Worm (Caenorhabditis elegans) whole organism, late embryonic: Measurements from ENCODE around the gene zzz-1.

Experiments used
- ceh-19 ChIP-seq: fragments of 200-800 bp; sonication (Bioruptor generic); optimal IDR thresholded peaks from 2 replicates; lab custom pipeline; 2018; ENCODE audit warnings: mild to moderate bottlenecking, missing genetic modification characterization, missing compliant biosample characterization
- ceh-6 ChIP-seq: fragments of 200-800 bp; sonication (Bioruptor generic); optimal IDR thresholded peaks from 2 replicates; lab custom pipeline; 2018; ENCODE audit warnings: mild to moderate bottlenecking, missing genetic modification characterization, missing compliant biosample characterization
- unc-3 ChIP-seq, 2 experiments: fragments of 200-800 bp in 1 of 2; sonication (Bioruptor generic) in 1 of 2; sonication (generic microtip) in 1 of 2; conservative IDR thresholded peaks in 1 of 2; optimal IDR thresholded peaks in 1 of 2; 2 replicates each; pipeline versions ENCODE4 v1.3.6 to Lab custom; 2016 to 2022; ENCODE audit warnings: missing compliant biosample characterization in 2 of 2, missing genetic modification characterization in 2 of 2, missing genetic modification reagents in 1 of 2

DNA sequence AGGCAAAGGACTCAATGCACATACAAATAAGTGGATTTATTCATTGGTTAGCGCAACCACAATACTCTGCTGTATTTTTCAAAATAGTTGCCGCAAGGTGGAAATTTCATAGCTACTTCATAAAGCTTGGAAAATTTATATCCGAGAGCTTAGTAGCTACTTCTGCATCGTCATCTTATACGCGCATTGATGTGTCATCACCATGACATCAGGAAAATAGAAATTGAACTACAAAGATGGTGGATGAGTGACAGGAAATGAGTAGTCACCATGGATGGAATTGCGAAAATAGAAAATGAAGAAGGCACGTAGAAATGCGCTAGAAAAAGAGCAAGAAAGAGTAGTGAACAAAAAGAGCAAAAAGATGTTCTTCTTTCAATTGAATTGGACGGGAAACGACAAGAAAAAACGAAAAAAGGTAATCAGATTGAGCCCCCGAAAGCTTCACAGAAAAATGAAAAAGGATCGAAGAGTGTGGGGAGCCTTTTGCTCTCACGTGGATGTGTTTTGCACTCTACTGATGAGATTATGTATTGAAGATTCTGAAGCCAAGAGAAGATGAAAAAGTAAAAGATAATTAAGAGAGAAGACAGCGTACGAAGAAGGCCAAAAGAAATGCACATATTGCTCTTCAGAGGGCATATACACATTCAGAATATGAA, 33.9 kb downstream of the zzz-1 start:
- TF ChIP-seq ceh-6 (GFP tag; lab: Kevin White, UChicago) = no peak
- TF ChIP-seq ceh-19 (GFP tag; lab: Kevin White, UChicago) = no peak
- no peak for TF ChIP-seq unc-3 (GFP tag; conservative IDR thresholded peaks at IDR 0.05; lab: Robert Waterston, UW)
- no peak for TF ChIP-seq unc-3 (tag; optimal IDR thresholded peaks at IDR 0.05; lab: Kevin White, UChicago)
